Worm (Caenorhabditis elegans) whole organism, midembryonic: ENCODE measurements around the gene ZK418.11.

Experiments
- T22C8.4 ChIP-seq: fragments of 200-800 bp; sonication (Bioruptor generic); IDR thresholded peaks from 2 replicates; pipeline ENCODE4 v1.3.6; 2022; ENCODE audit warnings: missing genetic modification characterization, missing compliant biosample characterization
- cog-1 ChIP-seq: sonication (generic microtip); optimal IDR thresholded peaks from 2 replicates; lab custom pipeline; 2016; ENCODE audit warnings: missing genetic modification characterization, missing compliant biosample characterization
- flt-1 ChIP-seq: fragments of 200-800 bp; sonication (Bioruptor generic); IDR thresholded peaks from 2 replicates; pipeline ENCODE4 v1.3.6; 2022; ENCODE audit warnings: missing genetic modification characterization, missing compliant biosample characterization
- klf-2 ChIP-seq: fragments of 200-800 bp; sonication (Bioruptor generic); conservative IDR thresholded peaks from 2 replicates; pipeline ENCODE4 v1.3.6; 2022; ENCODE audit warnings: missing genetic modification reagents, missing genetic modification characterization, missing compliant biosample characterization
- med-1 ChIP-seq: sonication (generic microtip); optimal IDR thresholded peaks from 2 replicates; lab custom pipeline; 2017; ENCODE audit warnings: missing genetic modification characterization, mild to moderate bottlenecking, missing compliant biosample characterization, antibody characterized with exemption, missing genetic modification reagents; ENCODE audit not compliant: insufficient read depth
- ref-1 ChIP-seq: fragments of 200-800 bp; sonication (Bioruptor generic); conservative IDR thresholded peaks from 2 replicates; pipeline ENCODE4 v1.3.6; 2022; ENCODE audit warnings: missing genetic modification reagents, missing genetic modification characterization, missing compliant biosample characterization
- tab-1 ChIP-seq: fragments of 200-800 bp; sonication (Bioruptor generic); IDR thresholded peaks from 2 replicates; pipeline ENCODE4 v1.3.6; 2022; ENCODE audit warnings: missing genetic modification characterization, missing compliant biosample characterization
- ztf-23 ChIP-seq: fragments of 200-800 bp; sonication (Bioruptor generic); IDR thresholded peaks from 2 replicates; pipeline ENCODE4 v1.3.6; 2022; ENCODE audit warnings: missing genetic modification reagents, missing genetic modification characterization, missing compliant biosample characterization
- ztf-29 ChIP-seq: fragments of 200-800 bp; sonication (Bioruptor generic); IDR thresholded peaks from 2 replicates; pipeline ENCODE4 v1.3.6; 2022; ENCODE audit warnings: missing genetic modification reagents, missing genetic modification characterization, missing compliant biosample characterization

ZK418.11 gene

ce11 chrIII:7100001-7100400 is at the start of gene ZK418.11:
TSS of gene ZK418.11 (plus strand) at chrIII:7100289.
- TF ChIP-seq ref-1 (GFP tag; lab: Robert Waterston, UW) (no peak), flt-1 (GFP tag; lab: Robert Waterston, UW) (no peak), tab-1 (no peak), klf-2 (GFP tag; lab: Robert Waterston, UW) (no peak), T22C8.4 (GFP tag; lab: Robert Waterston, UW) (no peak), med-1 (GFP tag; lab: Kevin White, UChicago) (no peak), cog-1 (tag; lab: Kevin White, UChicago) (no peak), ztf-23 (GFP tag; lab: Robert Waterston, UW) (no peak), ztf-29 (GFP tag; lab: Robert Waterston, UW) (no peak)

ce11 chrIII:7056241-7056640 is 43.8 kb upstream of the ZK418.11 start, which contains the start of gene R01H2.2:
TSS of gene R01H2.2 (plus strand) at chrIII:7056541.
- TF ChIP-seq klf-2 (GFP tag; lab: Robert Waterston, UW), result no peak
- TF ChIP-seq cog-1 (tag; lab: Kevin White, UChicago), result no peak
- no peak for TF ChIP-seq T22C8.4 (GFP tag; lab: Robert Waterston, UW)
- no peak for TF ChIP-seq med-1 (GFP tag; lab: Kevin White, UChicago)
- TF ChIP-seq tab-1, result no peak
- no peak for TF ChIP-seq ztf-29 (GFP tag; lab: Robert Waterston, UW)
- TF ChIP-seq ref-1 (GFP tag; lab: Robert Waterston, UW), result no peak
- TF ChIP-seq ztf-23 (GFP tag; lab: Robert Waterston, UW), result no peak
- TF ChIP-seq flt-1 (GFP tag; lab: Robert Waterston, UW), result no peak

DNA sequence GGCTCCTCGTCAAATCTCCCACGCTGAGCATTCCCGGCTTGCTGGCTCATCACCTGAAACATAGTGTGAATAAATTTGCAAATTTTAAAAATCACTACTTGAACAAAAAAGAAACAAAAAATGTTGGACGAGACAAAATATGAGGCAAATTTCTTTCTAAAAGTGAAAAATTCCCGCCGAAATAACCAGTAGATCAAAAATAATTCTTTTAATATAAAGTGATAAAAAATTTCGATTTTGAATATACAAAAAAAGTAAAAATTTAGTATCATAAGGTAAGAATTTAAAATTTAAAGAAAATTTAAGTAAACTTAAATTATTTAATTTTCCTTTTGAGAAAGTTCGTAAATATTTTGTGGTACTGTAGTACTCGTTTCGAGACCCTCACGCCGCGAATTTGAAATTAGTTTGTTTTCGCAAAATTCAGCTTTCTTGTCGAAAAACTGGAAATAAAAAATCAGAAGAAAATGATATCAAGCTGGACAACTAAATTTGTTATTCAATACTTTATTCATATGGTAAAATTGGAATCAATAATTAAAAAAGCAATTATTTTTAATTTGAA is 39.5 kb upstream of the ZK418.11 start, which contains the start of gene egg-2:
Gene egg-2 (minus strand): TSS at position 53 of the 565 bp plus-strand sequence.
- no peak for TF ChIP-seq ref-1 (GFP tag; lab: Robert Waterston, UW)
- TF ChIP-seq flt-1 (GFP tag; lab: Robert Waterston, UW), result no peak
- no peak for TF ChIP-seq tab-1
- TF ChIP-seq ztf-23 (GFP tag; lab: Robert Waterston, UW), result no peak
- no peak for TF ChIP-seq cog-1 (tag; lab: Kevin White, UChicago)
- no peak for TF ChIP-seq ztf-29 (GFP tag; lab: Robert Waterston, UW)
- TF ChIP-seq med-1 (GFP tag; lab: Kevin White, UChicago), result no peak
- TF ChIP-seq klf-2 (GFP tag; lab: Robert Waterston, UW), result no peak
- TF ChIP-seq T22C8.4 (GFP tag; lab: Robert Waterston, UW), result no peak

ce11 chrIII:7062580-7062979 is 37.5 kb upstream of the ZK418.11 start, which contains the start of gene R01H2.1:
TSS of gene R01H2.1 (plus strand) at chrIII:7062880.
- TF ChIP-seq flt-1 (GFP tag; lab: Robert Waterston, UW) (no peak), med-1 (GFP tag; lab: Kevin White, UChicago) (no peak), ztf-29 (GFP tag; lab: Robert Waterston, UW) (no peak), cog-1 (tag; lab: Kevin White, UChicago) (no peak), tab-1 (no peak), klf-2 (GFP tag; lab: Robert Waterston, UW) (no peak)

ce11 chrIII:7063061-7063460 is 37.0 kb upstream of the ZK418.11 start:
- TF ChIP-seq ztf-29 (GFP tag; lab: Robert Waterston, UW), result no peak
- no peak for TF ChIP-seq T22C8.4 (GFP tag; lab: Robert Waterston, UW)
- no peak for TF ChIP-seq flt-1 (GFP tag; lab: Robert Waterston, UW)
- no peak for TF ChIP-seq cog-1 (tag; lab: Kevin White, UChicago)
- no peak for TF ChIP-seq med-1 (GFP tag; lab: Kevin White, UChicago)
- no peak for TF ChIP-seq ztf-23 (GFP tag; lab: Robert Waterston, UW)
- no peak for TF ChIP-seq ref-1 (GFP tag; lab: Robert Waterston, UW)
- TF ChIP-seq tab-1, result no peak
- TF ChIP-seq klf-2 (GFP tag; lab: Robert Waterston, UW), result no peak

- no peak for TF ChIP-seq cog-1 (tag; lab: Kevin White, UChicago)
- no peak for TF ChIP-seq ref-1 (GFP tag; lab: Robert Waterston, UW)
Measured at ce11 chrIII:7064185-7064584, 35.9 kb upstream of the ZK418.11 start, which contains the start of gene R01H2.4. TSS of gene R01H2.4 (minus strand) at chrIII:7064285.

ce11 chrIII:7067385-7067896 is 32.6 kb upstream of the ZK418.11 start, which contains the start of gene ger-1:
TSS of gene ger-1 (minus strand) at chrIII:7067477.
- TF ChIP-seq klf-2 (GFP tag; lab: Robert Waterston, UW) (no peak), T22C8.4 (GFP tag; lab: Robert Waterston, UW) (no peak), tab-1 (no peak), cog-1 (tag; lab: Kevin White, UChicago) (no peak), ref-1 (GFP tag; lab: Robert Waterston, UW) (no peak), ztf-23 (GFP tag; lab: Robert Waterston, UW) (no peak), flt-1 (GFP tag; lab: Robert Waterston, UW) (no peak), med-1 (GFP tag; lab: Kevin White, UChicago) (no peak), ztf-29 (GFP tag; lab: Robert Waterston, UW) (no peak)

DNA sequence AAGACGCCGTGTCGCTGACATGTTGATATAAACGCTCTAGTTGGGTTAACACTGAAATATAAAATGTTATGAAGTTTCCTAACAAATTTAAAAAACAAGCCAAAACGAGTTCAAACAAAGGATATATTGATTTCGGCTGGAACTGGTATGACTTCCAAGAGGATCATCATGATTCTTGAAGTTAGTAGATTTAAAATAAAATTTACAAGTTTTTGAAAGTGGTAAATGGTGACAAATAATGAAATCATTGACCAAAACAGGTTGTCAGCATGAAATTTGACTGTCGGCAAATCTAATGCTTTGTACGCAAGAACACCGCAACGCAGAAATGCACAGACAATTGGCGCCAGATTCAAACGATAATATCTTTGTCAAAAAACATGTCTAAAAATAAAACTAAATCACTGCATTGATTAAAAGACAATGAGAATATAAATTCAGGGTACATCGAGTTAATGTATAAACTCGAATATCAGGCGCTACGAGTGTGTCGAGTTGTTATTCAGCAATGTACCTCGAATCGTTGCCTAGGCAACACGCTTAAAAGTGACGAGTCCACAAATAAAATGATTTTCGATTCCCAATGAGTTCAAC is 31.5 kb upstream of the ZK418.11 start, which contains the start of the genes ubc-18 and R01H2.8:
Gene ubc-18 (minus strand): TSS at position 51 of the 594 bp plus-strand sequence.
Gene R01H2.8 (plus strand): TSS at position 544 of the 594 bp plus-strand sequence.
- TF ChIP-seq ztf-23 (GFP tag; lab: Robert Waterston, UW) (no peak), cog-1 (tag; lab: Kevin White, UChicago) (no peak), T22C8.4 (GFP tag; lab: Robert Waterston, UW) (no peak), ztf-29 (GFP tag; lab: Robert Waterston, UW) (no peak), klf-2 (GFP tag; lab: Robert Waterston, UW) (no peak), tab-1 (no peak), med-1 (GFP tag; lab: Kevin White, UChicago) (no peak), flt-1 (GFP tag; lab: Robert Waterston, UW) (no peak), ref-1 (GFP tag; lab: Robert Waterston, UW) (no peak)
